Worm (Caenorhabditis elegans) whole organism, mixed stage, embryonic: ENCODE data around the gene str-12.

Experiments
- bed-3 ChIP-seq: fragments of 200-800 bp; sonication (Bioruptor generic); optimal IDR thresholded peaks from 3 replicates; lab custom pipeline; 2018; ENCODE audit warnings: mild to moderate bottlenecking, missing genetic modification characterization, moderate library complexity, missing compliant biosample characterization
- blmp-1 ChIP-seq: fragments of 150-350 bp; optimal IDR thresholded peaks from 2 replicates; lab custom pipeline; 2014; ENCODE audit warnings: missing biosample characterization, missing genetic modification characterization
- ceh-39 ChIP-seq: fragments of 150-350 bp; optimal IDR thresholded peaks from 2 replicates; lab custom pipeline; 2014; ENCODE audit warnings: missing biosample characterization, missing genetic modification characterization
- ceh-43 ChIP-seq: fragments of 200-800 bp; sonication (Bioruptor generic); optimal IDR thresholded peaks from 2 replicates; lab custom pipeline; 2018; ENCODE audit warnings: mild to moderate bottlenecking, missing genetic modification characterization, moderate library complexity, missing compliant biosample characterization
- ceh-83 ChIP-seq: fragments of 200-800 bp; sonication (Bioruptor generic); optimal IDR thresholded peaks from 2 replicates; lab custom pipeline; 2018; ENCODE audit warnings: mild to moderate bottlenecking, missing genetic modification characterization, missing compliant biosample characterization
- ces-1 ChIP-seq: fragments of 150-350 bp; optimal IDR thresholded peaks from 2 replicates; lab custom pipeline; 2014; ENCODE audit warnings: missing biosample characterization, missing genetic modification reagents, missing genetic modification characterization
- cnd-1 ChIP-seq: fragments of 200-800 bp; sonication (Bioruptor generic); optimal IDR thresholded peaks from 2 replicates; lab custom pipeline; 2018; ENCODE audit warnings: mild to moderate bottlenecking, missing genetic modification characterization, missing compliant biosample characterization
- drap-1 ChIP-seq: fragments of 200-800 bp; sonication (Bioruptor generic); optimal IDR thresholded peaks from 3 replicates; lab custom pipeline; 2018; ENCODE audit warnings: mild to moderate bottlenecking, missing genetic modification characterization, missing compliant biosample characterization
- elt-1 ChIP-seq: sonication (generic microtip); optimal IDR thresholded peaks from 2 replicates; lab custom pipeline; 2017; ENCODE audit warnings: missing genetic modification characterization, mild to moderate bottlenecking, missing compliant biosample characterization, antibody characterized with exemption, moderate library complexity, borderline replicate concordance; ENCODE audit not compliant: insufficient read depth
- flh-1 ChIP-seq: fragments of 200-800 bp; sonication (Bioruptor generic); optimal IDR thresholded peaks from 2 replicates; lab custom pipeline; 2018; ENCODE audit warnings: mild to moderate bottlenecking, missing genetic modification characterization, moderate library complexity, missing compliant biosample characterization
- hlh-1 ChIP-seq: fragments of 150-350 bp; optimal IDR thresholded peaks from 2 replicates; lab custom pipeline; 2014; ENCODE audit warnings: missing biosample characterization, missing genetic modification reagents, missing genetic modification characterization
- lin-13 ChIP-seq: fragments of 150-350 bp; optimal IDR thresholded peaks from 2 replicates; lab custom pipeline; 2014; ENCODE audit warnings: missing biosample characterization, missing genetic modification characterization
- lsy-2 ChIP-seq: fragments of 150-350 bp; optimal IDR thresholded peaks from 2 replicates; lab custom pipeline; 2014; ENCODE audit warnings: missing biosample characterization, missing genetic modification characterization
- mab-5 ChIP-seq: fragments of 150-350 bp; optimal IDR thresholded peaks from 2 replicates; lab custom pipeline; 2014; ENCODE audit warnings: missing biosample characterization, missing genetic modification characterization
- mep-1 ChIP-seq: fragments of 150-350 bp; optimal IDR thresholded peaks from 2 replicates; lab custom pipeline; 2017; ENCODE audit warnings: missing biosample characterization, missing genetic modification reagents, missing genetic modification characterization, inconsistent platforms
- mls-2 ChIP-seq: sonication (generic microtip); optimal IDR thresholded peaks from 2 replicates; lab custom pipeline; 2016; ENCODE audit warnings: mild to moderate bottlenecking, missing genetic modification characterization, moderate library complexity, missing compliant biosample characterization
- nhr-237 ChIP-seq: fragments of 150-350 bp; optimal IDR thresholded peaks from 2 replicates; lab custom pipeline; 2014; ENCODE audit warnings: missing biosample characterization, missing genetic modification characterization
- nhr-28 ChIP-seq: fragments of 150-350 bp; optimal IDR thresholded peaks from 2 replicates; lab custom pipeline; 2014; ENCODE audit warnings: missing biosample characterization, missing genetic modification characterization
- nhr-76 ChIP-seq: sonication (generic microtip); optimal IDR thresholded peaks from 2 replicates; lab custom pipeline; 2017; ENCODE audit warnings: missing biosample characterization, missing genetic modification characterization
- snpc-4 ChIP-seq: fragments of 150-350 bp; optimal IDR thresholded peaks from 2 replicates; lab custom pipeline; 2014; ENCODE audit warnings: missing biosample characterization, missing genetic modification characterization
- sptf-1 ChIP-seq: sonication (generic microtip); optimal IDR thresholded peaks from 2 replicates; lab custom pipeline; 2017; ENCODE audit warnings: mild to moderate bottlenecking, missing genetic modification characterization, moderate library complexity, missing compliant biosample characterization
- tbx-8 ChIP-seq: fragments of 200-800 bp; sonication (Bioruptor generic); optimal IDR thresholded peaks from 2 replicates; lab custom pipeline; 2018; ENCODE audit warnings: mild to moderate bottlenecking, missing genetic modification characterization, moderate library complexity, missing compliant biosample characterization
- unc-120 ChIP-seq: sonication (generic microtip); optimal IDR thresholded peaks from 2 replicates; lab custom pipeline; 2017; ENCODE audit warnings: missing genetic modification characterization, missing compliant biosample characterization; ENCODE audit not compliant: poor library complexity, severe bottlenecking
- unc-39 ChIP-seq: fragments of 150-350 bp; optimal IDR thresholded peaks from 2 replicates; lab custom pipeline; 2014; ENCODE audit warnings: missing biosample characterization, missing genetic modification characterization
- unc-62 ChIP-seq: fragments of 150-350 bp; optimal IDR thresholded peaks from 2 replicates; lab custom pipeline; 2014; ENCODE audit warnings: missing biosample characterization, missing genetic modification reagents, missing genetic modification characterization
- zip-8 ChIP-seq: fragments of 150-350 bp; optimal IDR thresholded peaks from 2 replicates; lab custom pipeline; 2014; ENCODE audit warnings: missing biosample characterization, missing genetic modification characterization
- ztf-11 ChIP-seq: fragments of 150-350 bp; optimal IDR thresholded peaks from 2 replicates; lab custom pipeline; 2014; ENCODE audit warnings: missing biosample characterization, missing genetic modification characterization

str-12 gene

ce11 chrV:15563985-15564384 is 46.7 kb upstream of the str-12 start:
- TF ChIP-seq hlh-1 (peak; percentile 54), ceh-39 (tag; lab: Kevin White, UChicago) (no peak), snpc-4 (tag; lab: Kevin White, UChicago) (no peak), elt-1 (tag; lab: Kevin White, UChicago) (no peak), mls-2 (tag; lab: Kevin White, UChicago) (no peak)

DNA sequence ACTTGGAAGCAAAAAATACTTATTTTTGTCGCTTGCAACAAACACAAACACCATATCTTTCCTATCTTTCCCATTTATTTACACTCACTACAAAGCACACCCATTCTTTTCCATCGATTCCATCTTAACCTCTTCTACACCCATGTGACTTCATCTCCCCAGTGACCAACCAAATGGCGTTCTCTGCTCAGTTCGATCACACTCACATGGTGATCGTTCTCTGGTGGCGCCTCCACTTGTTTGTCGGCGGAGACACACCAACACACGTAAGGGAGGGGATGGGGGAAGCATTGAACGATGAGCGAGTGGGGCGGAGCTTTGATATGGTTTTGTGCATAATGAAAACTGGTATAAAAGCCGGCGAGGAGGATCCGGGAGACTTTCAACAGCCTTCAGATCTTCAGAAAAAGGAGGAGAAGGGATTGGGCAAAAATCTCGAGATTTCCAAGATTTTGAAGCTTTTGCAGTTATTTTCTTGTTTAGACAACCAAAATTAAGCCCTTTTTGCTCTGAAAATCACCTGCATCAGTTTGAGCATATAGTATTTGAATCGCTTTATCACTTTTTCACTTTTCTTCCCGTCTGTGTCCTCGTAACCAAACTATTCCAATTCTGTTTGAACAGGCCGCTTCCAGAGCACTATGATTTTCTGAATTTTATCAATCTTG is 44.0 kb upstream of the str-12 start:
- no peak for TF ChIP-seq lin-13 (tag; lab: Kevin White, UChicago)
- peak; percentile 12 for TF ChIP-seq hlh-1

- TF ChIP-seq nhr-76 (tag; lab: Kevin White, UChicago), result no peak
- no peak for TF ChIP-seq cnd-1 (tag; lab: Kevin White, UChicago)
- no peak for TF ChIP-seq drap-1 (GFP tag; lab: Kevin White, UChicago)
- no peak for TF ChIP-seq bed-3 (GFP tag; lab: Kevin White, UChicago)
- no peak for TF ChIP-seq nhr-237 (tag; lab: Kevin White, UChicago)
- TF ChIP-seq unc-120 (tag; lab: Kevin White, UChicago), result no peak
- TF ChIP-seq zip-8 (tag; lab: Kevin White, UChicago), result no peak
- no peak for TF ChIP-seq ces-1
- TF ChIP-seq ceh-83 (GFP tag; lab: Kevin White, UChicago), result no peak
Measured at ce11 chrV:15567344-15567804, 43.3 kb upstream of the str-12 start, which contains the start of gene acs-2. TSS of gene acs-2 (plus strand) at chrV:15567394.

DNA sequence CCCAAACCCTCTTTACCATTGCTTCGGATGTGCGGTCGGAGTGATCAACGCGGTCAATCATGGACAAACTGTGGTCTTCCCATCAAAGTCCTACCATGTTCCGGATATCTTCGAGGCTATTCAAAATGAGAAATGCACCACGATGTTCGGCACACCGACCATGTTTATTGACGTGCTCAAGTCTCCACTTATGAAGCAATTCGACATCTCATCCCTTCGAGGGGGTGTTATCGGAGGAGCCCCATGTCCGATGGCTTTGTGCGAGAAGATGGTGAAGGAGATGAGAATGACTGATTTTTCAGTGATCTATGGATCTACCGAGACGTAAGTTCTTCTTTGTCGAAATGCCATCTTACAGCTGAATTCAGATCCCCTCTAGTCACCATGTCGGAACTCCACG is 42.3 kb upstream of the str-12 start:
- TF ChIP-seq nhr-237 (tag; lab: Kevin White, UChicago) (no peak), mep-1 (tag; lab: Kevin White, UChicago) (no peak), blmp-1 (tag; lab: Kevin White, UChicago) (no peak), flh-1 (no peak), lsy-2 (tag; lab: Kevin White, UChicago) (no peak), ztf-11 (tag; lab: Kevin White, UChicago) (no peak), cnd-1 (tag; lab: Kevin White, UChicago) (no peak), unc-62 (no peak), mab-5 (tag; lab: Kevin White, UChicago) (no peak), unc-39 (no peak), tbx-8 (GFP tag; lab: Kevin White, UChicago) (no peak), ceh-43 (GFP tag; lab: Kevin White, UChicago) (no peak), elt-1 (tag; lab: Kevin White, UChicago) (no peak), drap-1 (GFP tag; lab: Kevin White, UChicago) (no peak), sptf-1 (no peak), nhr-28 (no peak), unc-120 (tag; lab: Kevin White, UChicago) (no peak)

- TF ChIP-seq unc-62 (no peak), sptf-1 (no peak), mep-1 (tag; lab: Kevin White, UChicago) (peak; percentile 34), lin-13 (tag; lab: Kevin White, UChicago) (no peak)
Measured at ce11 chrV:15569702-15570430, 40.8 kb upstream of the str-12 start, which contains the start of gene lsm-5. TSS of gene lsm-5 (plus strand) at chrV:15570380.

ce11 chrV:15571006-15571526 is 39.6 kb upstream of the str-12 start, which contains the start of gene fbxa-95:
TSS of gene fbxa-95 (plus strand) at chrV:15571476.
- TF ChIP-seq bed-3 (GFP tag; lab: Kevin White, UChicago) (no peak), nhr-28 (no peak)
